Fruit fly (Drosophila melanogaster) whole organism, embryonic: ENCODE results near the gene Mec2.

Experiments
- Adf1 ChIP-seq: fragments of 200-800 bp; sonication (Bioruptor generic); IDR thresholded peaks from 2 replicates; pipeline ENCODE4 v1.3.6; 2022; ENCODE audit warnings: missing biosample characterization, missing genetic modification characterization
- Aef1 ChIP-seq: fragments of 200-800 bp; sonication (Bioruptor generic); IDR thresholded peaks from 3 replicates; pipeline ENCODE4 v1.3.6; 2022; ENCODE audit warnings: missing biosample characterization, missing genetic modification characterization
- CG10209 ChIP-seq: fragments of 200-800 bp; sonication (Bioruptor generic); optimal IDR thresholded peaks from 3 replicates; lab custom pipeline; 2017; ENCODE audit warnings: missing biosample characterization, mild to moderate bottlenecking, missing genetic modification characterization, missing genetic modification reagents
- CG10267 ChIP-seq: fragments of 200-800 bp; sonication (Bioruptor generic); optimal IDR thresholded peaks from 2 replicates; lab custom pipeline; 2018; ENCODE audit warnings: missing biosample characterization, mild to moderate bottlenecking, missing genetic modification characterization, moderate library complexity
- CG11723 ChIP-seq: fragments of 200-800 bp; sonication (Bioruptor generic); optimal IDR thresholded peaks from 2 replicates; lab custom pipeline; 2017; ENCODE audit warnings: missing biosample characterization, mild to moderate bottlenecking, missing genetic modification characterization
- CG12236 ChIP-seq: fragments of 200-800 bp; sonication (Bioruptor generic); optimal IDR thresholded peaks from 2 replicates; lab custom pipeline; 2016; ENCODE audit warnings: missing biosample characterization, missing genetic modification characterization
- CG13775 ChIP-seq: fragments of 200-800 bp; sonication (Bioruptor generic); optimal IDR thresholded peaks from 3 replicates; lab custom pipeline; 2017; ENCODE audit warnings: missing biosample characterization, mild to moderate bottlenecking, missing genetic modification characterization
- CG14667 ChIP-seq: fragments of 200-800 bp; sonication (Bioruptor generic); IDR thresholded peaks from 2 replicates; pipeline ENCODE4 v1.3.6; 2022; ENCODE audit warnings: missing biosample characterization, missing genetic modification characterization
- CG14860 ChIP-seq: fragments of 200-800 bp; sonication (Bioruptor generic); IDR thresholded peaks from 3 replicates; pipeline ENCODE4 v1.3.6; 2022; ENCODE audit warnings: missing biosample characterization, missing genetic modification characterization; ENCODE audit not compliant: partially characterized antibody
- CG15514 ChIP-seq: fragments of 200-800 bp; sonication (Bioruptor generic); optimal IDR thresholded peaks from 3 replicates; lab custom pipeline; 2017; ENCODE audit warnings: missing biosample characterization, missing genetic modification characterization, mild to moderate bottlenecking, moderate library complexity, missing genetic modification reagents
- CG17359 ChIP-seq: fragments of 200-800 bp; sonication (Bioruptor generic); optimal IDR thresholded peaks from 3 replicates; lab custom pipeline; 2018; ENCODE audit warnings: missing biosample characterization, mild to moderate bottlenecking, missing genetic modification characterization, moderate library complexity
- CG17829 ChIP-seq: fragments of 200-800 bp; optimal IDR thresholded peaks from 2 replicates; lab custom pipeline; 2019; ENCODE audit warnings: missing biosample characterization, mild to moderate bottlenecking, missing genetic modification characterization, moderate library complexity
- CG2678 ChIP-seq: fragments of 200-800 bp; sonication (Bioruptor generic); optimal IDR thresholded peaks from 3 replicates; lab custom pipeline; 2019; ENCODE audit warnings: missing biosample characterization, mild to moderate bottlenecking, missing genetic modification characterization, moderate library complexity
- CG3847 ChIP-seq: fragments of 200-800 bp; sonication (Bioruptor generic); IDR thresholded peaks from 2 replicates; pipeline ENCODE4 v1.3.6; 2022; ENCODE audit warnings: missing biosample characterization, missing genetic modification characterization
- CG3995 ChIP-seq: fragments of 200-800 bp; sonication (Bioruptor generic); optimal IDR thresholded peaks from 3 replicates; lab custom pipeline; 2016; ENCODE audit warnings: missing biosample characterization, missing genetic modification characterization
- CG42726 ChIP-seq: fragments of 200-800 bp; sonication (Bioruptor generic); IDR thresholded peaks from 2 replicates; pipeline ENCODE4 v1.3.6; 2022; ENCODE audit warnings: missing biosample characterization, missing genetic modification characterization; ENCODE audit not compliant: partially characterized antibody
- CG4707 ChIP-seq: fragments of 200-800 bp; sonication (Bioruptor generic); optimal IDR thresholded peaks from 2 replicates; lab custom pipeline; 2018; ENCODE audit warnings: missing biosample characterization, mild to moderate bottlenecking, missing genetic modification characterization, moderate library complexity
- CG4854 ChIP-seq: fragments of 200-800 bp; sonication (Bioruptor generic); optimal IDR thresholded peaks from 2 replicates; lab custom pipeline; 2016; ENCODE audit warnings: missing biosample characterization, missing genetic modification characterization, inconsistent platforms
- CG7372 ChIP-seq: fragments of 200-800 bp; sonication (Bioruptor generic); IDR thresholded peaks from 2 replicates; pipeline ENCODE4 v1.3.6; 2022; ENCODE audit warnings: missing biosample characterization, missing genetic modification characterization
- CG9215 ChIP-seq: fragments of 200-800 bp; sonication (Bioruptor generic); IDR thresholded peaks from 2 replicates; pipeline ENCODE4 v1.3.6; 2022; ENCODE audit warnings: missing biosample characterization, missing genetic modification characterization
- CG9437 ChIP-seq: fragments of 200-800 bp; sonication (Bioruptor generic); optimal IDR thresholded peaks from 2 replicates; lab custom pipeline; 2018; ENCODE audit warnings: missing biosample characterization, mild to moderate bottlenecking, missing genetic modification characterization
- CTCF ChIP-seq: fragments of 200-800 bp; sonication (Bioruptor generic); optimal IDR thresholded peaks from 2 replicates; lab custom pipeline; 2017; ENCODE audit warnings: missing biosample characterization, mild to moderate bottlenecking, missing genetic modification characterization, moderate library complexity
- Dbx ChIP-seq: fragments of 200-800 bp; sonication (Bioruptor generic); IDR thresholded peaks from 3 replicates; pipeline ENCODE4 v1.3.6; 2022; ENCODE audit warnings: missing biosample characterization, missing genetic modification characterization
- Eip74EF ChIP-seq, 2 experiments: fragments of 200-800 bp in 1 of 2; fragments of >200 bp in 1 of 2; sonication (Bioruptor generic) in 1 of 2; optimal IDR thresholded peaks; 2 replicates each; lab custom pipeline; 2017 to 2019; ENCODE audit warnings: missing biosample characterization in 2 of 2, missing genetic modification characterization in 2 of 2, mild to moderate bottlenecking in 1 of 2, moderate library complexity in 1 of 2
- Elba2 ChIP-seq: fragments of 200-800 bp; sonication (Bioruptor generic); optimal IDR thresholded peaks from 3 replicates; lab custom pipeline; 2016; ENCODE audit warnings: missing biosample characterization, missing genetic modification characterization
- Hand ChIP-seq: fragments of 200-800 bp; sonication (Bioruptor generic); optimal IDR thresholded peaks from 2 replicates; lab custom pipeline; 2017; ENCODE audit warnings: mild to moderate bottlenecking, missing biosample characterization, missing genetic modification reagents, missing genetic modification characterization
- Hey ChIP-seq: fragments of 200-800 bp; sonication (Bioruptor generic); optimal IDR thresholded peaks from 3 replicates; lab custom pipeline; 2018; ENCODE audit warnings: missing biosample characterization, mild to moderate bottlenecking, missing genetic modification characterization
- Nf-YA ChIP-seq: fragments of 200-800 bp; sonication (Bioruptor generic); IDR thresholded peaks from 2 replicates; pipeline ENCODE4 v1.3.6; 2022; ENCODE audit warnings: missing biosample characterization, missing genetic modification characterization
- Oaz ChIP-seq: fragments of 200-800 bp; sonication (Bioruptor generic); IDR thresholded peaks from 2 replicates; pipeline ENCODE4 v1.3.6; 2022; ENCODE audit warnings: missing biosample characterization, missing genetic modification characterization
- Oli ChIP-seq: fragments of 200-800 bp; sonication (Bioruptor generic); optimal IDR thresholded peaks from 2 replicates; lab custom pipeline; 2018; ENCODE audit warnings: missing biosample characterization, mild to moderate bottlenecking, missing genetic modification characterization, moderate library complexity
- Sin3A ChIP-seq: fragments of >200 bp; optimal IDR thresholded peaks from 2 replicates; lab custom pipeline; 2018
- Spps ChIP-seq: fragments of 200-800 bp; sonication (Bioruptor generic); optimal IDR thresholded peaks from 2 replicates; lab custom pipeline; 2018; ENCODE audit warnings: missing biosample characterization, mild to moderate bottlenecking, missing genetic modification characterization
- bcd ChIP-seq: fragments of 200-800 bp; sonication (Bioruptor generic); optimal IDR thresholded peaks from 2 replicates; lab custom pipeline; 2017; ENCODE audit warnings: missing biosample characterization, mild to moderate bottlenecking, missing genetic modification characterization
- bsh ChIP-seq, 2 experiments: fragments of 200-800 bp; sonication (Bioruptor generic); optimal IDR thresholded peaks; 2 replicates each; lab custom pipeline; 2017 to 2018; ENCODE audit warnings: mild to moderate bottlenecking in 2 of 2, missing biosample characterization in 2 of 2, missing genetic modification characterization in 2 of 2, moderate library complexity in 1 of 2
- cato ChIP-seq: fragments of 200-800 bp; sonication (Bioruptor generic); optimal IDR thresholded peaks from 2 replicates; lab custom pipeline; 2016; ENCODE audit warnings: missing biosample characterization, missing genetic modification characterization, borderline replicate concordance
- crp ChIP-seq, 2 experiments: fragments of 200-800 bp; sonication (Bioruptor generic); optimal IDR thresholded peaks; 2 replicates in 1 of 2; 3 replicates in 1 of 2; lab custom pipeline; 2017; ENCODE audit warnings: missing biosample characterization in 2 of 2, missing genetic modification characterization in 2 of 2, mild to moderate bottlenecking in 1 of 2, moderate library complexity in 1 of 2
- fru ChIP-seq: fragments of >200 bp; optimal IDR thresholded peaks from 2 replicates; lab custom pipeline; 2017
- gro ChIP-seq: fragments of 200-800 bp; sonication (Bioruptor generic); optimal IDR thresholded peaks from 2 replicates; lab custom pipeline; 2016; ENCODE audit warnings: missing biosample characterization, missing genetic modification characterization
- h ChIP-seq: fragments of >200 bp; optimal IDR thresholded peaks from 2 replicates; lab custom pipeline; 2017
- hb ChIP-seq: fragments of 200-800 bp; sonication (Bioruptor generic); IDR thresholded peaks from 3 replicates; pipeline ENCODE4 v1.3.6; 2022; ENCODE audit warnings: missing biosample characterization, missing genetic modification characterization; ENCODE audit not compliant: partially characterized antibody
- lab ChIP-seq: fragments of 200-800 bp; sonication (Bioruptor generic); optimal IDR thresholded peaks from 3 replicates; lab custom pipeline; 2017; ENCODE audit warnings: missing biosample characterization, missing genetic modification characterization, mild to moderate bottlenecking, moderate library complexity, missing genetic modification reagents
- lmd ChIP-seq: fragments of 200-800 bp; sonication (Bioruptor generic); IDR thresholded peaks from 2 replicates; pipeline ENCODE4 v1.3.6; 2022; ENCODE audit warnings: missing biosample characterization, missing genetic modification characterization
- org-1 ChIP-seq: fragments of 200-800 bp; sonication (Bioruptor generic); optimal IDR thresholded peaks from 2 replicates; lab custom pipeline; 2017; ENCODE audit warnings: missing biosample characterization, missing genetic modification characterization
- pb ChIP-seq: fragments of 200-800 bp; sonication (Bioruptor generic); optimal IDR thresholded peaks from 3 replicates; lab custom pipeline; 2016; ENCODE audit warnings: missing biosample characterization, missing genetic modification characterization
- ro ChIP-seq: fragments of 200-800 bp; sonication (Bioruptor generic); IDR thresholded peaks from 2 replicates; pipeline ENCODE4 v1.3.6; 2022; ENCODE audit warnings: missing biosample characterization, missing genetic modification characterization
- sens-2 ChIP-seq: fragments of 200-800 bp; sonication (Bioruptor generic); IDR thresholded peaks from 2 replicates; pipeline ENCODE4 v1.3.6; 2022; ENCODE audit warnings: missing biosample characterization, missing genetic modification characterization
- sima ChIP-seq: fragments of 200-800 bp; sonication (Bioruptor generic); optimal IDR thresholded peaks from 2 replicates; lab custom pipeline; 2016; ENCODE audit warnings: missing biosample characterization, missing genetic modification characterization
- so ChIP-seq: fragments of 200-800 bp; sonication (Bioruptor generic); IDR thresholded peaks from 3 replicates; pipeline ENCODE4 v1.3.6; 2022; ENCODE audit warnings: missing biosample characterization, missing genetic modification characterization
- toy ChIP-seq: fragments of 200-800 bp; sonication (Bioruptor generic); IDR thresholded peaks from 2 replicates; pipeline ENCODE4 v1.3.6; 2022; ENCODE audit warnings: missing biosample characterization, missing genetic modification characterization
- tup ChIP-seq: fragments of 200-800 bp; sonication (Bioruptor generic); optimal IDR thresholded peaks from 2 replicates; lab custom pipeline; 2016; ENCODE audit warnings: missing biosample characterization, mild to moderate bottlenecking, missing genetic modification characterization, moderate library complexity
- twi ChIP-seq: fragments of 200-800 bp; optimal IDR thresholded peaks from 2 replicates; lab custom pipeline; 2019; ENCODE audit warnings: missing biosample characterization, mild to moderate bottlenecking, missing genetic modification characterization, moderate library complexity
- vvl ChIP-seq: fragments of 200-800 bp; sonication (Bioruptor generic); IDR thresholded peaks from 2 replicates; pipeline ENCODE4 v1.3.6; 2022; ENCODE audit warnings: missing biosample characterization, missing genetic modification characterization
- yki ChIP-seq: fragments of >200 bp; optimal IDR thresholded peaks from 3 replicates; lab custom pipeline; 2018
- zfh2 ChIP-seq: fragments of 200-800 bp; sonication (Bioruptor generic); optimal IDR thresholded peaks from 2 replicates; lab custom pipeline; 2016; ENCODE audit warnings: missing biosample characterization, missing genetic modification characterization

Gene Mec2

dm6 chrX:19193336-19193735 lies 5.5 kb downstream of the Mec2 start, which contains the start of the genes CG7914 and CG14194 (continued):
- TF ChIP-seq CG2678 (no peak), h (no peak), zfh2 (GFP tag; lab: Kevin White, UChicago) (no peak), CG14667 (GFP tag; lab: Robert Waterston, UW) (no peak), sens-2 (GFP tag; lab: Robert Waterston, UW) (no peak), hb (GFP tag; lab: Robert Waterston, UW) (peak; percentile 86), CG15514 (GFP tag; lab: Kevin White, UChicago) (peak; percentile 58), CG14860 (GFP tag; lab: Robert Waterston, UW) (peak; percentile 86), Sin3A (peak; percentile 1), lab (GFP tag; lab: Kevin White, UChicago) (no peak), crp (GFP tag; optimal IDR thresholded peaks at IDR 0.05; lab: Kevin White, UChicago) (peak in 1 of 2 experiments; percentile 51), CG9437 (no peak), Elba2 (GFP tag; lab: Kevin White, UChicago) (no peak), toy (GFP tag; lab: Robert Waterston, UW) (no peak), CTCF (GFP tag; lab: Kevin White, UChicago) (no peak), CG17829 (tag; lab: Kevin White, UChicago) (no peak), yki (no peak), ro (no peak), bsh (GFP tag; optimal IDR thresholded peaks at IDR 0.05; lab: Kevin White, UChicago) (no peak), CG3995 (GFP tag; lab: Kevin White, UChicago) (no peak), sima (GFP tag; lab: Kevin White, UChicago) (no peak), lmd (no peak), CG12236 (GFP tag; lab: Kevin White, UChicago) (no peak), Hey (tag; lab: Kevin White, UChicago) (no peak), CG3847 (GFP tag; lab: Robert Waterston, UW) (no peak), CG4854 (GFP tag; lab: Kevin White, UChicago) (no peak), bcd (no peak), CG11723 (GFP tag; lab: Kevin White, UChicago) (no peak), CG13775 (GFP tag; lab: Kevin White, UChicago) (no peak), CG7372 (GFP tag; lab: Robert Waterston, UW) (no peak), CG42726 (no peak), so (GFP tag; lab: Robert Waterston, UW) (no peak), CG17359 (tag; lab: Kevin White, UChicago) (no peak), Nf-YA (GFP tag; lab: Robert Waterston, UW) (no peak), Spps (tag; lab: Kevin White, UChicago) (no peak), CG10267 (peak; percentile 3), Adf1 (no peak), fru (lab: Kevin White, UChicago) (no peak), Aef1 (GFP tag; lab: Robert Waterston, UW) (no peak), CG4707 (GFP tag; lab: Kevin White, UChicago) (no peak), CG10209 (GFP tag; lab: Kevin White, UChicago) (no peak), gro (GFP tag; lab: Kevin White, UChicago) (no peak), tup (GFP tag; lab: Kevin White, UChicago) (no peak), org-1 (GFP tag; lab: Kevin White, UChicago) (no peak), twi (tag; lab: Kevin White, UChicago) (no peak), Oli (no peak), Dbx (GFP tag; lab: Robert Waterston, UW) (no peak), pb (GFP tag; lab: Kevin White, UChicago) (no peak), Eip74EF (GFP tag; optimal IDR thresholded peaks at IDR 0.05; lab: Kevin White, UChicago) (no peak), vvl (GFP tag; lab: Robert Waterston, UW) (no peak), cato (GFP tag; lab: Kevin White, UChicago) (no peak), CG9215 (no peak), Oaz (GFP tag; lab: Robert Waterston, UW) (no peak), Hand (GFP tag; lab: Kevin White, UChicago) (no peak)
